Worm (Caenorhabditis elegans): ENCODE data around the gene hmit-1.1.

The hmit-1.1 gene

ce11 chrV:18573199-18573598, 56.6 kb downstream of the hmit-1.1 start:
- TF ChIP-seq pqm-1 (tag; optimal IDR thresholded peaks at IDR 0.05) (no peak), ceh-28 (tag; optimal IDR thresholded peaks at IDR 0.05) (no peak), egl-27 (tag; optimal IDR thresholded peaks at IDR 0.05) (no peak), ZK546.5 (tag; optimal IDR thresholded peaks at IDR 0.05) (no peak), lsy-12 (tag; optimal IDR thresholded peaks at IDR 0.05) (peak; percentile 61), ceh-9 (tag; optimal IDR thresholded peaks at IDR 0.05) (no peak), eor-1 (tag; optimal IDR thresholded peaks at IDR 0.05) (no peak), jun-1 (tag; optimal IDR thresholded peaks at IDR 0.05) (no peak), R02D3.7 (tag; optimal IDR thresholded peaks at IDR 0.05) (no peak), nhr-25 (tag; optimal IDR thresholded peaks at IDR 0.05) (peak; percentile 17), nhr-43 (tag; optimal IDR thresholded peaks at IDR 0.05; ENCODE audit: poor library complexity, severe bottlenecking) (peak; percentile 8), elt-3 (tag; optimal IDR thresholded peaks at IDR 0.05) (no peak), mml-1 (tag; optimal IDR thresholded peaks at IDR 0.05) (no peak), egl-5 (tag; optimal IDR thresholded peaks at IDR 0.05) (no peak), lin-15B (tag; optimal IDR thresholded peaks at IDR 0.05) (no peak), ceh-82 (tag; optimal IDR thresholded peaks at IDR 0.05) (no peak), nfya-1 (tag; optimal IDR thresholded peaks at IDR 0.05; ENCODE audit: insufficient read depth) (no peak), unc-62 (GFP tag; optimal IDR thresholded peaks at IDR 0.05) (no peak), aly-2 (tag; optimal IDR thresholded peaks at IDR 0.05) (no peak), pha-4 (tag; optimal IDR thresholded peaks at IDR 0.05) (no peak), nhr-23 (tag; optimal IDR thresholded peaks at IDR 0.05) (no peak), nhr-237 (tag; optimal IDR thresholded peaks at IDR 0.05) (no peak), fkh-2 (tag; optimal IDR thresholded peaks at IDR 0.05) (no peak)
